Fruit fly (Drosophila melanogaster): Measurements from ENCODE around the gene vari.

dm6 chr2L:20816140-20816539 is 19.3 kb upstream of the vari start, which contains the start of gene CG33322:
- TF ChIP-seq ttk (optimal IDR thresholded peaks at IDR 0.05) (no peak), h (optimal IDR thresholded peaks at IDR 0.05) (no peak)

All from Kc167 (cell line).